Fruit fly (Drosophila melanogaster) whole organism, embryonic: ENCODE data around the gene CG5515.

Experiments
- Ada2b ChIP-seq: fragments of 200-800 bp; sonication (Bioruptor generic); IDR thresholded peaks from 2 replicates; pipeline ENCODE4 v1.3.6; 2022; ENCODE audit warnings: missing biosample characterization, missing genetic modification characterization
- Atf-2 ChIP-seq: fragments of 200-800 bp; sonication (Bioruptor generic); optimal IDR thresholded peaks from 2 replicates; lab custom pipeline; 2016; ENCODE audit warnings: missing biosample characterization, missing genetic modification characterization
- CG10267 ChIP-seq: fragments of 200-800 bp; sonication (Bioruptor generic); optimal IDR thresholded peaks from 2 replicates; lab custom pipeline; 2018; ENCODE audit warnings: missing biosample characterization, mild to moderate bottlenecking, missing genetic modification characterization, moderate library complexity
- CG11696 ChIP-seq: fragments of 200-800 bp; sonication (Bioruptor generic); IDR thresholded peaks from 2 replicates; pipeline ENCODE4 v1.3.6; 2022; ENCODE audit warnings: missing biosample characterization, missing genetic modification characterization
- CG13424 ChIP-seq: fragments of 200-800 bp; sonication (Bioruptor generic); optimal IDR thresholded peaks from 2 replicates; lab custom pipeline; 2019; ENCODE audit warnings: missing biosample characterization, mild to moderate bottlenecking, missing genetic modification characterization, moderate library complexity
- CG13624 ChIP-seq: fragments of 200-800 bp; sonication (Bioruptor generic); optimal IDR thresholded peaks from 2 replicates; lab custom pipeline; 2016; ENCODE audit warnings: missing biosample characterization, missing genetic modification characterization
- CG15479 ChIP-seq: fragments of 200-800 bp; sonication (Bioruptor generic); optimal IDR thresholded peaks from 3 replicates; lab custom pipeline; 2019; ENCODE audit warnings: missing biosample characterization, mild to moderate bottlenecking, missing genetic modification characterization, moderate library complexity
- CG15514 ChIP-seq: fragments of 200-800 bp; sonication (Bioruptor generic); optimal IDR thresholded peaks from 3 replicates; lab custom pipeline; 2017; ENCODE audit warnings: missing biosample characterization, missing genetic modification characterization, mild to moderate bottlenecking, moderate library complexity, missing genetic modification reagents
- CG3281 ChIP-seq: fragments of 200-800 bp; sonication (Bioruptor generic); optimal IDR thresholded peaks from 3 replicates; lab custom pipeline; 2017; ENCODE audit warnings: missing biosample characterization, mild to moderate bottlenecking, missing genetic modification characterization
- CG33213 ChIP-seq: fragments of 200-800 bp; sonication (Bioruptor generic); optimal IDR thresholded peaks from 3 replicates; lab custom pipeline; 2016; ENCODE audit warnings: missing biosample characterization, missing genetic modification characterization
- CG3847 ChIP-seq: fragments of 200-800 bp; sonication (Bioruptor generic); IDR thresholded peaks from 2 replicates; pipeline ENCODE4 v1.3.6; 2022; ENCODE audit warnings: missing biosample characterization, missing genetic modification characterization
- CG4282 ChIP-seq: fragments of 200-800 bp; sonication (Bioruptor generic); optimal IDR thresholded peaks from 2 replicates; lab custom pipeline; 2016; ENCODE audit warnings: missing biosample characterization, missing genetic modification characterization
- CG4820 ChIP-seq: fragments of 200-800 bp; sonication (Bioruptor generic); optimal IDR thresholded peaks from 3 replicates; lab custom pipeline; 2016; ENCODE audit warnings: missing biosample characterization, missing genetic modification characterization
- CG5245 ChIP-seq: fragments of 200-800 bp; sonication (Bioruptor generic); optimal IDR thresholded peaks from 3 replicates; lab custom pipeline; 2016; ENCODE audit warnings: missing biosample characterization, missing genetic modification characterization
- CG6765 ChIP-seq: fragments of 200-800 bp; sonication (Bioruptor generic); optimal IDR thresholded peaks from 3 replicates; lab custom pipeline; 2017; ENCODE audit warnings: missing biosample characterization, mild to moderate bottlenecking, missing genetic modification characterization
- CG6854 ChIP-seq: fragments of 200-800 bp; sonication (Bioruptor generic); optimal IDR thresholded peaks from 3 replicates; lab custom pipeline; 2017; ENCODE audit warnings: missing biosample characterization, mild to moderate bottlenecking, missing genetic modification characterization
- Dad ChIP-seq: fragments of 200-800 bp; sonication (Bioruptor generic); optimal IDR thresholded peaks from 3 replicates; lab custom pipeline; 2016; ENCODE audit warnings: missing biosample characterization, missing genetic modification characterization
- Deaf1 ChIP-seq: fragments of 200-800 bp; optimal IDR thresholded peaks from 3 replicates; lab custom pipeline; 2019; ENCODE audit warnings: missing biosample characterization, mild to moderate bottlenecking, missing genetic modification characterization, moderate library complexity
- Dip2 ChIP-seq: fragments of 200-800 bp; sonication (Bioruptor generic); IDR thresholded peaks from 2 replicates; pipeline ENCODE4 v1.3.6; 2022; ENCODE audit warnings: missing biosample characterization, missing genetic modification characterization
- Dip3 ChIP-seq: fragments of 200-800 bp; sonication (Bioruptor generic); optimal IDR thresholded peaks from 3 replicates; lab custom pipeline; 2016; ENCODE audit warnings: missing biosample characterization, missing genetic modification characterization
- H2.0 ChIP-seq: fragments of 200-800 bp; sonication (Bioruptor generic); IDR thresholded peaks from 2 replicates; pipeline ENCODE4 v1.3.6; 2022; ENCODE audit warnings: missing biosample characterization, missing genetic modification characterization
- Hand ChIP-seq: fragments of 200-800 bp; sonication (Bioruptor generic); optimal IDR thresholded peaks from 2 replicates; lab custom pipeline; 2017; ENCODE audit warnings: mild to moderate bottlenecking, missing biosample characterization, missing genetic modification reagents, missing genetic modification characterization
- Hr51 ChIP-seq, 2 experiments: fragments of 200-800 bp; sonication (Bioruptor generic); optimal IDR thresholded peaks; 2 replicates in 1 of 2; 3 replicates in 1 of 2; lab custom pipeline; 2016 to 2018; ENCODE audit warnings: missing biosample characterization in 2 of 2, missing genetic modification characterization in 2 of 2, mild to moderate bottlenecking in 1 of 2, moderate library complexity in 1 of 2
- MTF-1 ChIP-seq: fragments of 200-800 bp; sonication (Bioruptor generic); optimal IDR thresholded peaks from 2 replicates; lab custom pipeline; 2018; ENCODE audit warnings: missing biosample characterization, mild to moderate bottlenecking, missing genetic modification characterization, borderline replicate concordance
- Mes4 ChIP-seq: fragments of 200-800 bp; sonication (Bioruptor generic); optimal IDR thresholded peaks from 2 replicates; lab custom pipeline; 2016; ENCODE audit warnings: missing biosample characterization, missing genetic modification characterization
- Opbp ChIP-seq: fragments of 200-800 bp; sonication (Bioruptor generic); IDR thresholded peaks from 3 replicates; pipeline ENCODE4 v1.3.6; 2022; ENCODE audit warnings: missing biosample characterization, missing genetic modification characterization; ENCODE audit not compliant: partially characterized antibody
- Pdp1 ChIP-seq, 2 experiments: fragments of 200-800 bp; sonication (Bioruptor generic); optimal IDR thresholded peaks; 3 replicates each; lab custom pipeline; 2016; ENCODE audit warnings: missing biosample characterization in 2 of 2, missing genetic modification characterization in 2 of 2, mild to moderate bottlenecking in 1 of 2, moderate library complexity in 1 of 2
- Rfx ChIP-seq: fragments of 200-800 bp; sonication (Bioruptor generic); IDR thresholded peaks from 2 replicates; pipeline ENCODE4 v1.3.6; 2022; ENCODE audit warnings: missing biosample characterization, missing genetic modification characterization
- Six4 ChIP-seq: fragments of 200-800 bp; sonication (Bioruptor generic); optimal IDR thresholded peaks from 2 replicates; lab custom pipeline; 2016; ENCODE audit warnings: missing biosample characterization, missing genetic modification characterization
- Spps ChIP-seq: fragments of 200-800 bp; sonication (Bioruptor generic); optimal IDR thresholded peaks from 2 replicates; lab custom pipeline; 2018; ENCODE audit warnings: missing biosample characterization, mild to moderate bottlenecking, missing genetic modification characterization
- Ssrp ChIP-seq: fragments of 200-800 bp; sonication (Bioruptor generic); optimal IDR thresholded peaks from 2 replicates; lab custom pipeline; 2018; ENCODE audit warnings: missing biosample characterization, mild to moderate bottlenecking, missing genetic modification characterization, moderate library complexity
- Trl ChIP-seq, 3 experiments: fragments of >200 bp in 2 of 3; fragments of 200-800 bp in 1 of 3; sonication (Bioruptor generic) in 1 of 3; optimal IDR thresholded peaks; 2 replicates in 1 of 3; 3 replicates in 2 of 3; lab custom pipeline; 2016 to 2017; ENCODE audit warnings: missing biosample characterization in 1 of 3, missing genetic modification characterization in 1 of 3
- chinmo ChIP-seq: fragments of 200-800 bp; sonication (Bioruptor generic); IDR thresholded peaks from 4 replicates; pipeline ENCODE4 v1.3.6; 2022; ENCODE audit warnings: missing biosample characterization, missing genetic modification characterization; ENCODE audit not compliant: partially characterized antibody
- chm ChIP-seq: fragments of 200-800 bp; sonication (Bioruptor generic); IDR thresholded peaks from 2 replicates; pipeline ENCODE4 v1.3.6; 2022; ENCODE audit warnings: missing biosample characterization, missing genetic modification characterization
- crp ChIP-seq, 2 experiments: fragments of 200-800 bp; sonication (Bioruptor generic); optimal IDR thresholded peaks; 2 replicates in 1 of 2; 3 replicates in 1 of 2; lab custom pipeline; 2017; ENCODE audit warnings: missing biosample characterization in 2 of 2, missing genetic modification characterization in 2 of 2, mild to moderate bottlenecking in 1 of 2, moderate library complexity in 1 of 2
- danr ChIP-seq: fragments of 200-800 bp; sonication (Bioruptor generic); IDR thresholded peaks from 2 replicates; pipeline ENCODE4 v1.3.6; 2022; ENCODE audit warnings: missing biosample characterization, missing genetic modification characterization
- fd3F ChIP-seq: fragments of 200-800 bp; sonication (Bioruptor generic); optimal IDR thresholded peaks from 2 replicates; lab custom pipeline; 2018; ENCODE audit warnings: missing biosample characterization, mild to moderate bottlenecking, missing genetic modification characterization, moderate library complexity
- grn ChIP-seq: fragments of 200-800 bp; sonication (Bioruptor generic); optimal IDR thresholded peaks from 3 replicates; lab custom pipeline; 2017; ENCODE audit warnings: missing biosample characterization, missing genetic modification characterization
- hbn ChIP-seq: fragments of 200-800 bp; sonication (Bioruptor generic); IDR thresholded peaks from 2 replicates; pipeline ENCODE4 v1.3.6; 2022; ENCODE audit warnings: missing biosample characterization, missing genetic modification characterization; ENCODE audit not compliant: partially characterized antibody
- mirr ChIP-seq: fragments of 200-800 bp; sonication (Bioruptor generic); optimal IDR thresholded peaks from 3 replicates; lab custom pipeline; 2018; ENCODE audit warnings: missing biosample characterization, mild to moderate bottlenecking, missing genetic modification characterization
- nau ChIP-seq: fragments of 200-800 bp; sonication (Bioruptor generic); optimal IDR thresholded peaks from 3 replicates; lab custom pipeline; 2017; ENCODE audit warnings: missing biosample characterization, mild to moderate bottlenecking, missing genetic modification characterization, missing genetic modification reagents
- nerfin-1 ChIP-seq: fragments of 200-800 bp; sonication (Bioruptor generic); optimal IDR thresholded peaks from 3 replicates; lab custom pipeline; 2019; ENCODE audit warnings: missing biosample characterization, mild to moderate bottlenecking, missing genetic modification characterization, moderate library complexity
- pfk ChIP-seq: fragments of 200-800 bp; sonication (Bioruptor generic); optimal IDR thresholded peaks from 2 replicates; lab custom pipeline; 2018; ENCODE audit warnings: missing biosample characterization, mild to moderate bottlenecking, missing genetic modification characterization, moderate library complexity
- rib ChIP-seq: fragments of 200-800 bp; sonication (Bioruptor generic); IDR thresholded peaks from 2 replicates; pipeline ENCODE4 v1.3.6; 2022; ENCODE audit warnings: missing biosample characterization, missing genetic modification characterization
- sens ChIP-seq: fragments of 200-800 bp; sonication (Bioruptor generic); peaks from one replicate; lab custom pipeline; 2016; ENCODE audit warnings: missing biosample characterization, missing genetic modification characterization
- sim ChIP-seq: fragments of 200-800 bp; sonication (Bioruptor generic); IDR thresholded peaks from 2 replicates; pipeline ENCODE4 v1.3.6; 2022; ENCODE audit warnings: missing biosample characterization, missing genetic modification characterization
- ssp ChIP-seq: fragments of 200-800 bp; sonication (Bioruptor generic); IDR thresholded peaks from 2 replicates; pipeline ENCODE4 v1.3.6; 2022; ENCODE audit warnings: missing biosample characterization, missing genetic modification characterization
- stc ChIP-seq: fragments of 200-800 bp; sonication (Bioruptor generic); IDR thresholded peaks from 2 replicates; pipeline ENCODE4 v1.3.6; 2022; ENCODE audit warnings: missing biosample characterization, missing genetic modification characterization
- vvl ChIP-seq: fragments of 200-800 bp; sonication (Bioruptor generic); IDR thresholded peaks from 2 replicates; pipeline ENCODE4 v1.3.6; 2022; ENCODE audit warnings: missing biosample characterization, missing genetic modification characterization
- zen2 ChIP-seq: fragments of 200-800 bp; sonication (Bioruptor generic); IDR thresholded peaks from 3 replicates; pipeline ENCODE4 v1.3.6; 2022; ENCODE audit warnings: missing biosample characterization, missing genetic modification characterization; ENCODE audit not compliant: partially characterized antibody

Gene CG5515

dm6 chr3R:24231206-24231502, 42.5 kb upstream of the CG5515 start:
- no peak for TF ChIP-seq Dip2 (GFP tag; lab: Robert Waterston, UW)
- 0 out of 2 replicates have a peak, but pooled peaks have one; percentile 6 for TF ChIP-seq Ada2b (GFP tag; lab: Robert Waterston, UW)
- peak in 1 of 2 experiments; percentile 6 for TF ChIP-seq crp (GFP tag; optimal IDR thresholded peaks at IDR 0.05; lab: Kevin White, UChicago)
- TF ChIP-seq sim (GFP tag; lab: Robert Waterston, UW), result no peak
- TF ChIP-seq pfk (GFP tag; lab: Kevin White, UChicago), result peak; percentile 36
- peak; percentile 92 for TF ChIP-seq nerfin-1
- no peak for TF ChIP-seq CG13424 (tag; lab: Kevin White, UChicago)
- no peak for TF ChIP-seq Atf-2 (GFP tag; lab: Kevin White, UChicago)
- TF ChIP-seq CG15514 (GFP tag; lab: Kevin White, UChicago), result peak; percentile 30
- TF ChIP-seq Hand (GFP tag; lab: Kevin White, UChicago), result no peak
- TF ChIP-seq CG15479 (GFP tag; lab: Kevin White, UChicago), result peak; percentile 10
- no peak for TF ChIP-seq grn (GFP tag; lab: Kevin White, UChicago)
- no peak for TF ChIP-seq Six4 (GFP tag; lab: Kevin White, UChicago)
- no peak for TF ChIP-seq CG6854 (GFP tag; lab: Kevin White, UChicago)
- TF ChIP-seq stc (GFP tag; lab: Robert Waterston, UW), result 0 out of 2 replicates have a peak, but pooled peaks have one; percentile 38
- no peak for TF ChIP-seq MTF-1 (GFP tag; lab: Kevin White, UChicago)
- TF ChIP-seq mirr (GFP tag; lab: Kevin White, UChicago), result peak; percentile 37
- 0 out of 3 replicates have a peak, but pooled peaks have one; percentile 9 for TF ChIP-seq zen2
- TF ChIP-seq Mes4 (GFP tag; lab: Kevin White, UChicago), result no peak
- no peak for TF ChIP-seq ssp (GFP tag; lab: Robert Waterston, UW)
- TF ChIP-seq CG3281 (GFP tag; lab: Kevin White, UChicago), result no peak
- TF ChIP-seq CG5245 (GFP tag; lab: Kevin White, UChicago), result no peak
- TF ChIP-seq Dad, result no peak
- TF ChIP-seq danr, result no peak
- TF ChIP-seq Trl (optimal IDR thresholded peaks at IDR 0.05; lab: Kevin White, UChicago), result no peak
- no peak for TF ChIP-seq Trl (GFP tag; optimal IDR thresholded peaks at IDR 0.05; lab: Kevin White, UChicago)
- no peak for TF ChIP-seq Ssrp
- TF ChIP-seq Deaf1 (tag; lab: Kevin White, UChicago), result peak; percentile 12
- TF ChIP-seq CG13624 (GFP tag; lab: Kevin White, UChicago), result peak; percentile 21
- no peak for TF ChIP-seq hbn (GFP tag; lab: Robert Waterston, UW)
- TF ChIP-seq vvl (GFP tag; lab: Robert Waterston, UW), result 0 out of 2 replicates have a peak, but pooled peaks have one; percentile 20
- no peak for TF ChIP-seq fd3F (GFP tag; lab: Kevin White, UChicago)
- 0 out of 2 replicates have a peak, but pooled peaks have one; percentile 36 for TF ChIP-seq CG3847 (GFP tag; lab: Robert Waterston, UW)
- TF ChIP-seq Pdp1 (GFP tag; optimal IDR thresholded peaks at IDR 0.05; lab: Kevin White, UChicago), result peak in 1 of 2 experiments; percentile 5
- TF ChIP-seq sens (GFP tag; lab: Kevin White, UChicago), result no peak
- TF ChIP-seq nau (GFP tag; lab: Kevin White, UChicago), result no peak
- no peak for TF ChIP-seq CG6765
- TF ChIP-seq CG10267, result no peak
- no peak for TF ChIP-seq CG33213 (GFP tag; lab: Kevin White, UChicago)
- TF ChIP-seq Spps (tag; lab: Kevin White, UChicago), result no peak
- peak; percentile 67; the same call in 2 of the 4 replicates for TF ChIP-seq chinmo
- 0 out of 2 replicates have a peak, but pooled peaks have one; percentile 16 for TF ChIP-seq rib (GFP tag; lab: Robert Waterston, UW)
- TF ChIP-seq CG4820, result no peak
- TF ChIP-seq CG11696 (GFP tag; lab: Robert Waterston, UW), result no peak
- no peak for TF ChIP-seq Dip3 (GFP tag; lab: Kevin White, UChicago)
- peak; percentile 57; the same call in 2 of the 3 replicates for TF ChIP-seq Opbp (GFP tag; lab: Robert Waterston, UW)
- TF ChIP-seq Hr51 (GFP tag; optimal IDR thresholded peaks at IDR 0.05; lab: Kevin White, UChicago), result no peak
- TF ChIP-seq CG4282 (GFP tag; lab: Kevin White, UChicago), result peak; percentile 6
- peak; percentile 15; the same call in 1 of the 2 replicates for TF ChIP-seq Rfx (GFP tag; lab: Robert Waterston, UW)
- peak; percentile 41; the same call in 1 of the 2 replicates for TF ChIP-seq chm (GFP tag; lab: Robert Waterston, UW)
- no peak for TF ChIP-seq H2.0
